Fruit fly (Drosophila melanogaster) whole organism, prepupa: ENCODE results near the gene Myo31DF.

ENCODE experiments used
- Blimp-1 ChIP-seq: fragments of 200-800 bp; sonication (Bioruptor generic); optimal IDR thresholded peaks from 3 replicates; lab custom pipeline; 2017; ENCODE audit warnings: missing biosample characterization, missing genetic modification characterization, mild to moderate bottlenecking, moderate library complexity, missing genetic modification reagents
- CG10669 ChIP-seq: fragments of 200-800 bp; sonication (Bioruptor generic); optimal IDR thresholded peaks from 3 replicates; lab custom pipeline; 2018; ENCODE audit warnings: missing biosample characterization, mild to moderate bottlenecking, missing genetic modification characterization, moderate library complexity
- CG11762 ChIP-seq: fragments of 200-800 bp; sonication (Bioruptor generic); optimal IDR thresholded peaks from 3 replicates; lab custom pipeline; 2016; ENCODE audit warnings: missing biosample characterization, missing genetic modification characterization; ENCODE audit not compliant: insufficient read depth
- CG11902 ChIP-seq: fragments of 200-800 bp; sonication (Bioruptor generic); optimal IDR thresholded peaks from 3 replicates; lab custom pipeline; 2016; ENCODE audit warnings: missing biosample characterization, missing genetic modification characterization
- CG15336 ChIP-seq: fragments of 200-800 bp; sonication (Bioruptor generic); IDR thresholded peaks from 2 replicates; pipeline ENCODE4 v1.3.6; 2022; ENCODE audit warnings: missing biosample characterization, missing genetic modification characterization
- CG1621 ChIP-seq: fragments of 200-800 bp; sonication (Bioruptor generic); optimal IDR thresholded peaks from 3 replicates; lab custom pipeline; 2018; ENCODE audit warnings: missing biosample characterization, mild to moderate bottlenecking, missing genetic modification characterization
- CG16779 ChIP-seq: fragments of 200-800 bp; sonication (Bioruptor generic); optimal IDR thresholded peaks from 3 replicates; lab custom pipeline; 2017; ENCODE audit warnings: missing biosample characterization, mild to moderate bottlenecking, missing genetic modification characterization
- CG3032 ChIP-seq: fragments of 200-800 bp; optimal IDR thresholded peaks from 2 replicates; lab custom pipeline; 2019; ENCODE audit warnings: missing biosample characterization, mild to moderate bottlenecking, missing genetic modification characterization, moderate library complexity
- CG31627 ChIP-seq: fragments of 200-800 bp; sonication (Bioruptor generic); optimal IDR thresholded peaks from 3 replicates; lab custom pipeline; 2016; ENCODE audit warnings: missing biosample characterization, missing genetic modification characterization
- CG32006 ChIP-seq: fragments of 200-800 bp; sonication (Bioruptor generic); optimal IDR thresholded peaks from 3 replicates; lab custom pipeline; 2017; ENCODE audit warnings: missing biosample characterization, mild to moderate bottlenecking, missing genetic modification characterization
- CG34406 ChIP-seq: fragments of 200-800 bp; sonication (Bioruptor generic); optimal IDR thresholded peaks from 3 replicates; lab custom pipeline; 2016; ENCODE audit warnings: missing biosample characterization, missing genetic modification characterization
- CG3919 ChIP-seq: fragments of 200-800 bp; sonication (Bioruptor generic); optimal IDR thresholded peaks from 3 replicates; lab custom pipeline; 2016; ENCODE audit warnings: missing biosample characterization, missing genetic modification characterization
- CG4318 ChIP-seq: fragments of 200-800 bp; sonication (Bioruptor generic); optimal IDR thresholded peaks from 3 replicates; lab custom pipeline; 2017; ENCODE audit warnings: missing biosample characterization, mild to moderate bottlenecking, missing genetic modification characterization
- CG6276 ChIP-seq: fragments of 200-800 bp; sonication (Bioruptor generic); optimal IDR thresholded peaks from 2 replicates; lab custom pipeline; 2017; ENCODE audit warnings: missing biosample characterization, mild to moderate bottlenecking, missing genetic modification characterization
- CG6792 ChIP-seq: fragments of 200-800 bp; sonication (Bioruptor generic); optimal IDR thresholded peaks from 3 replicates; lab custom pipeline; 2016; ENCODE audit warnings: missing biosample characterization, missing genetic modification characterization
- CG6808 ChIP-seq: fragments of 200-800 bp; sonication (Bioruptor generic); optimal IDR thresholded peaks from 3 replicates; lab custom pipeline; 2017; ENCODE audit warnings: missing biosample characterization, missing genetic modification characterization, mild to moderate bottlenecking, moderate library complexity, missing genetic modification reagents
- CG8319 ChIP-seq: fragments of 200-800 bp; sonication (Bioruptor generic); optimal IDR thresholded peaks from 3 replicates; lab custom pipeline; 2016; ENCODE audit warnings: missing biosample characterization, missing genetic modification characterization
- CG8632 ChIP-seq: fragments of 200-800 bp; sonication (Bioruptor generic); optimal IDR thresholded peaks from 3 replicates; lab custom pipeline; 2016; ENCODE audit warnings: missing biosample characterization, missing genetic modification characterization
- CG9139 ChIP-seq: fragments of 200-800 bp; sonication (Bioruptor generic); optimal IDR thresholded peaks from 3 replicates; lab custom pipeline; 2017; ENCODE audit warnings: missing biosample characterization, mild to moderate bottlenecking, missing genetic modification characterization
- Eip75B ChIP-seq: fragments of 200-800 bp; sonication (Bioruptor generic); optimal IDR thresholded peaks from 3 replicates; lab custom pipeline; 2016; ENCODE audit warnings: missing biosample characterization, missing genetic modification characterization
- Eip78C ChIP-seq: fragments of 200-800 bp; sonication (Bioruptor generic); peaks from one replicate; lab custom pipeline; 2016; ENCODE audit warnings: missing biosample characterization, missing genetic modification characterization
- Eip93F ChIP-seq: fragments of 200-800 bp; sonication (Bioruptor generic); optimal IDR thresholded peaks from 2 replicates; lab custom pipeline; 2016; ENCODE audit warnings: missing biosample characterization, mild to moderate bottlenecking, missing genetic modification characterization
- Ets21C ChIP-seq: fragments of 200-800 bp; sonication (Bioruptor generic); optimal IDR thresholded peaks from 3 replicates; lab custom pipeline; 2016; ENCODE audit warnings: missing biosample characterization, missing genetic modification characterization
- Ets96B ChIP-seq: fragments of 200-800 bp; optimal IDR thresholded peaks from 2 replicates; lab custom pipeline; 2019; ENCODE audit warnings: missing biosample characterization, mild to moderate bottlenecking, missing genetic modification characterization, moderate library complexity
- Hr38 ChIP-seq: sonication (Bioruptor generic); optimal IDR thresholded peaks from 2 replicates; lab custom pipeline; 2016; ENCODE audit warnings: missing biosample characterization, missing genetic modification characterization
- Hr39 ChIP-seq: fragments of 200-800 bp; sonication (Bioruptor generic); optimal IDR thresholded peaks from 2 replicates; lab custom pipeline; 2016; ENCODE audit warnings: missing biosample characterization, missing genetic modification characterization
- Hr4 ChIP-seq: fragments of 200-800 bp; sonication (Bioruptor generic); optimal IDR thresholded peaks from 3 replicates; lab custom pipeline; 2016; ENCODE audit warnings: missing biosample characterization, missing genetic modification characterization
- Lpt ChIP-seq: fragments of 200-800 bp; sonication (Bioruptor generic); optimal IDR thresholded peaks from 3 replicates; lab custom pipeline; 2016; ENCODE audit warnings: missing biosample characterization, missing genetic modification characterization
- Smox ChIP-seq: fragments of 200-800 bp; sonication (Bioruptor generic); optimal IDR thresholded peaks from 3 replicates; lab custom pipeline; 2016; ENCODE audit warnings: missing biosample characterization, missing genetic modification characterization
- Sox102F ChIP-seq: fragments of 200-800 bp; sonication (Bioruptor generic); optimal IDR thresholded peaks from 2 replicates; lab custom pipeline; 2016; ENCODE audit warnings: missing biosample characterization, mild to moderate bottlenecking, missing genetic modification characterization
- achi ChIP-seq: fragments of 200-800 bp; sonication (Bioruptor generic); optimal IDR thresholded peaks from 3 replicates; lab custom pipeline; 2016; ENCODE audit warnings: missing biosample characterization, missing genetic modification characterization
- acj6 ChIP-seq: fragments of 200-800 bp; sonication (Bioruptor generic); optimal IDR thresholded peaks from 3 replicates; lab custom pipeline; 2016; ENCODE audit warnings: missing biosample characterization, missing genetic modification characterization
- dac ChIP-seq: fragments of 200-800 bp; sonication (Bioruptor generic); optimal IDR thresholded peaks from 2 replicates; lab custom pipeline; 2017; ENCODE audit warnings: missing biosample characterization, mild to moderate bottlenecking, missing genetic modification characterization
- esn ChIP-seq: fragments of 200-800 bp; sonication (Bioruptor generic); optimal IDR thresholded peaks from 2 replicates; lab custom pipeline; 2016; ENCODE audit warnings: missing biosample characterization, mild to moderate bottlenecking, missing genetic modification characterization, moderate library complexity
- pdm3 ChIP-seq: fragments of 200-800 bp; sonication (Bioruptor generic); optimal IDR thresholded peaks from 3 replicates; lab custom pipeline; 2016; ENCODE audit warnings: missing biosample characterization, missing genetic modification characterization
- ss ChIP-seq, 2 experiments: fragments of 200-800 bp; sonication (Bioruptor generic); optimal IDR thresholded peaks; 2 replicates in 1 of 2; 3 replicates in 1 of 2; lab custom pipeline; 2017 to 2018; ENCODE audit warnings: mild to moderate bottlenecking in 2 of 2, missing biosample characterization in 2 of 2, missing genetic modification characterization in 2 of 2, moderate library complexity in 1 of 2
- vri ChIP-seq: fragments of 200-800 bp; sonication (Bioruptor generic); optimal IDR thresholded peaks from 3 replicates; lab custom pipeline; 2016; ENCODE audit warnings: missing biosample characterization, mild to moderate bottlenecking, missing genetic modification characterization

Myo31DF gene

DNA sequence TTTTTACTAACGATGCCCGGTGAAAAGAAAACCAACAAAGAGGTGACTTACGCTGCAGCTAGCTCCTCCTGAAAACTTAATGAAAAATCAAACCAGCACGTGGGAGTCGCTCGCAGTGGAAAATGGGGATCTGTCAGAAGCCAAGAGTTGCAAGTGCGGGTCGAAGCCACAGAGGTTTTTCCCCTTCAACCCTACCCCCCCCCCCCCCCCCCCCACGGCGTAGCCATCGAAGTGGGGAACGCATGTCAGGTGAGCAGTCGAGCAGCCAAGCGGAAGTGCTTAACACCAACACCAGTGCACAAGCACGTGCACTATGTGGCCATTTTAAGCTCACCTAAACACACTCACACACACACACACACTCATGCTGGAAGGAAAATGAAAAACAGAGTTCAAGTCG is 32.8 kb upstream of the Myo31DF start:
- TF ChIP-seq CG34406 (no peak), CG10669 (no peak), Eip78C (GFP tag; lab: Kevin White, UChicago) (no peak), CG16779 (no peak), CG6808 (GFP tag; lab: Kevin White, UChicago) (no peak), CG11902 (GFP tag; lab: Kevin White, UChicago) (no peak), CG9139 (GFP tag; lab: Kevin White, UChicago) (no peak), CG6276 (GFP tag; lab: Kevin White, UChicago) (no peak), pdm3 (GFP tag; lab: Kevin White, UChicago) (no peak), CG3032 (no peak), CG15336 (no peak), CG1621 (tag; lab: Kevin White, UChicago) (no peak), Hr39 (GFP tag; lab: Kevin White, UChicago) (no peak), Eip75B (no peak)

DNA sequence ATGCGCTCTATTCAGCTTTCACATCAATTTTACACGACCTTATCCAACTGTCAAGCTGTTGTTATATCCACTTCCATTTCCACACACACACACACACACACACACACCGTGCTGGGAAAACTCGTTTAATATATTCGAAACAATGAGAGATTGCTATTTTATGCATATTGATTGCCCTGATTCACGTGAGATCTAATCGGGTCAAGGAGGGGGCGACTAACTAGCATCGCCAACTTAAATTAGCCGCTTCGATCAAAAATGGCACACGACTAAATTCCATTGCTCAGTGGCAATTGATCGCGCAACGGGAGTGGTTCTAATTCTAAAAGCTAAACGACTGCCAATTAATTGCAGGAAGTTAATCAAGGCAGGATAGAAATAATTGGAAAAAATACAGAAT is 27.4 kb upstream of the Myo31DF start, which contains the start of gene CG18302:
Gene CG18302, plus strand, starts transcription at position 301 of the 400 bp plus-strand sequence.
- TF ChIP-seq pdm3 (GFP tag; lab: Kevin White, UChicago) (no peak), CG9139 (GFP tag; lab: Kevin White, UChicago) (no peak), CG16779 (no peak), Eip78C (GFP tag; lab: Kevin White, UChicago) (no peak), dac (GFP tag; lab: Kevin White, UChicago) (no peak), Eip93F (GFP tag; lab: Kevin White, UChicago) (no peak), Lpt (GFP tag; lab: Kevin White, UChicago) (no peak), Blimp-1 (GFP tag; lab: Kevin White, UChicago) (no peak), esn (GFP tag; lab: Kevin White, UChicago) (no peak), CG32006 (no peak), Hr4 (GFP tag; lab: Kevin White, UChicago) (no peak), achi (GFP tag; lab: Kevin White, UChicago) (no peak)
- TF ChIP-seq, all 60 proteins: peak for 0

DNA sequence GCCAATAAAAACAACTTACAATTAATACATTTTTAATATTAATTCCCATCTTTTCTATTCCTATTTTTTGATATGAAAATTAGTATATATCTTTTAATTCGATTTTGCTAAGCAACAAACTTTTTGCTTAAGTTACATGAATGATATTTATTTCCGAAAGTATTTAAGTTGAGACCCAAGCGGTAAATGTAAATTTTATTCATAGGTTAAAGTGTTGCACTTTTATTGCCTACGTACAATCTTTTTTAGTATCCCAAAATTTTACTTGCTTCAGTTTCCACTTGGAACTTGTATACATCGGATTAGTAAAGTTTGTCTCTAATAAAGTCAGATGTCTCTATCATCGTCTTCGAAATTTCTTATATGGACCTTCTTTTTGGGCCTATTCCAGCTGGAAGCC is 24.9 kb upstream of the Myo31DF start, which contains the start of gene CG18301:
Gene CG18301, plus strand, starts transcription at position 301 of the 400 bp plus-strand sequence.
- TF ChIP-seq CG11762 (GFP tag; lab: Kevin White, UChicago) (no peak), CG4318 (GFP tag; lab: Kevin White, UChicago) (no peak), CG9139 (GFP tag; lab: Kevin White, UChicago) (no peak), CG6808 (GFP tag; lab: Kevin White, UChicago) (no peak), CG31627 (GFP tag; lab: Kevin White, UChicago) (no peak), Ets21C (GFP tag; lab: Kevin White, UChicago) (no peak), ss (GFP tag; optimal IDR thresholded peaks at IDR 0.05; lab: Kevin White, UChicago) (no peak), CG3919 (GFP tag; lab: Kevin White, UChicago) (no peak), vri (no peak), Sox102F (GFP tag; lab: Kevin White, UChicago) (no peak), CG8632 (GFP tag; lab: Kevin White, UChicago) (no peak), CG8319 (GFP tag; lab: Kevin White, UChicago) (no peak), CG15336 (no peak), CG6792 (GFP tag; lab: Kevin White, UChicago) (no peak), Eip75B (no peak), Smox (GFP tag; lab: Kevin White, UChicago) (no peak), Hr38 (GFP tag; lab: Kevin White, UChicago) (no peak), acj6 (GFP tag; lab: Kevin White, UChicago) (no peak), Ets96B (tag; lab: Kevin White, UChicago) (no peak), CG11902 (GFP tag; lab: Kevin White, UChicago) (no peak)
